Fruit fly (Drosophila melanogaster) whole organism, wandering third instar larva: ENCODE measurements around the gene CG33679.

Experiments used
- Abd-B ChIP-seq: fragments of >200 bp; optimal IDR thresholded peaks from 2 replicates; lab custom pipeline; 2017; ENCODE audit warnings: missing biosample characterization, missing genetic modification characterization
- Dfd ChIP-seq: fragments of >200 bp; optimal IDR thresholded peaks from 2 replicates; lab custom pipeline; 2017; ENCODE audit warnings: missing biosample characterization, missing genetic modification characterization
- GATAd ChIP-seq: sonication (Bioruptor generic); optimal IDR thresholded peaks from 2 replicates; lab custom pipeline; 2016; ENCODE audit warnings: missing biosample characterization, missing genetic modification characterization
- HLH106 ChIP-seq: fragments of 200-800 bp; optimal IDR thresholded peaks from 3 replicates; lab custom pipeline; 2019; ENCODE audit warnings: missing biosample characterization, mild to moderate bottlenecking, missing genetic modification characterization, moderate library complexity
- Hr78 ChIP-seq: fragments of >200 bp; optimal IDR thresholded peaks from 2 replicates; lab custom pipeline; 2017; ENCODE audit warnings: missing biosample characterization, missing genetic modification characterization
- Myc ChIP-seq: fragments of >200 bp; optimal IDR thresholded peaks from 2 replicates; lab custom pipeline; 2017
- OdsH ChIP-seq: fragments of 200-800 bp; sonication (Bioruptor generic); optimal IDR thresholded peaks from 2 replicates; lab custom pipeline; 2016; ENCODE audit warnings: missing biosample characterization, mild to moderate bottlenecking, missing genetic modification characterization
- Sp1 ChIP-seq: fragments of 200-800 bp; sonication (Bioruptor generic); optimal IDR thresholded peaks from 3 replicates; lab custom pipeline; 2019; ENCODE audit warnings: missing biosample characterization, mild to moderate bottlenecking, missing genetic modification characterization, moderate library complexity
- Vsx2 ChIP-seq: fragments of 200-300, 225-300 bp; sonication (Bioruptor generic); optimal IDR thresholded peaks from 2 replicates; lab custom pipeline; 2018; ENCODE audit warnings: missing biosample characterization, missing genetic modification characterization; ENCODE audit not compliant: partially characterized antibody
- h ChIP-seq: fragments of 200-800 bp; sonication (Bioruptor generic); optimal IDR thresholded peaks from 3 replicates; lab custom pipeline; 2016; ENCODE audit warnings: missing biosample characterization, mild to moderate bottlenecking, missing genetic modification characterization
- pan ChIP-seq: fragments of >200 bp; optimal IDR thresholded peaks from 2 replicates; lab custom pipeline; 2017
- psq ChIP-seq: fragments of 200-800 bp; sonication (Bioruptor generic); optimal IDR thresholded peaks from 3 replicates; lab custom pipeline; 2017; ENCODE audit warnings: missing biosample characterization, mild to moderate bottlenecking, missing genetic modification characterization, moderate library complexity
- usp ChIP-seq: fragments of >200 bp; optimal IDR thresholded peaks from 2 replicates; lab custom pipeline; 2017; ENCODE audit warnings: missing biosample characterization, missing genetic modification characterization

DNA sequence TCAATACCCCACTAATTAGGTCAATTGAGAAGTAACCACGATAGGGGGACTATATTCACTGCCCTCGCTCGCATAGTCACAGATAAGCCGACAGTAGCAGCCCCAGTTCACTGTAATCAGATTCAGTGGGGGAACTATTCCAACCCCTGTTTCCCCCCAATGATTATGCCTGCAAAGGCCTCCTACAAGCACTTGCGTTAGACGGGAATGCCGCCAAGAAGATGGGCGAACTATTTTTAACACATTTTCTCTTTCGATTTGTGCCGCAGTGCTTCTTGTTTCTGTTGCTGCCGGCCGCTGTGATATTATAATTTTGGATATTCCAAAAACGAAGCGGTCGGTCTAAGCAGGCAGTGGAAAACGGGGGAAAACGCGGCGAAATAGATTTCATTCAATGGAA lies 7.6 kb downstream of the CG33679 start:
- no peak for TF ChIP-seq Myc (lab: Kevin White, UChicago)
- TF ChIP-seq GATAd (GFP tag; lab: Kevin White, UChicago): no peak
- no peak for TF ChIP-seq usp
- no peak for TF ChIP-seq HLH106
- TF ChIP-seq psq: no peak
- TF ChIP-seq Vsx2 (GFP tag; lab: Kevin White, UChicago): no peak
- TF ChIP-seq Abd-B (GFP tag; lab: Kevin White, UChicago): no peak
- no peak for TF ChIP-seq Hr78 (GFP tag; lab: Kevin White, UChicago)
- no peak for TF ChIP-seq Dfd
- no peak for TF ChIP-seq h
- TF ChIP-seq Sp1 (GFP tag; lab: Kevin White, UChicago): no peak
- TF ChIP-seq pan: no peak
- no peak for TF ChIP-seq OdsH (GFP tag; lab: Kevin White, UChicago)
